Fruit fly (Drosophila melanogaster) whole organism, wandering third instar larva: Measurements from ENCODE around the gene CG13862.

Experiments used
- Abd-B ChIP-seq: fragments of >200 bp; optimal IDR thresholded peaks from 2 replicates; lab custom pipeline; 2017; ENCODE audit warnings: missing biosample characterization, missing genetic modification characterization
- dl ChIP-seq, 2 experiments: fragments of 175-275, 200-275 bp in 1 of 2; fragments of 200-275 bp in 1 of 2; sonication (Bioruptor generic); optimal IDR thresholded peaks; lab custom pipeline; 2018; ENCODE audit warnings: mild to moderate bottlenecking in 2 of 2, missing biosample characterization in 2 of 2, missing genetic modification characterization in 2 of 2, moderate library complexity in 2 of 2; ENCODE audit not compliant: partially characterized antibody in 2 of 2, insufficient read depth in 1 of 2
- h ChIP-seq: fragments of 200-800 bp; sonication (Bioruptor generic); optimal IDR thresholded peaks from 3 replicates; lab custom pipeline; 2016; ENCODE audit warnings: missing biosample characterization, mild to moderate bottlenecking, missing genetic modification characterization

dm6 chr3R:22342708-22343107, 10.9 kb downstream of the CG13862 start:
- TF ChIP-seq Abd-B (GFP tag; lab: Kevin White, UChicago): no peak
- TF ChIP-seq dl (GFP tag; optimal IDR thresholded peaks at IDR 0.05; lab: Kevin White, UChicago; ENCODE audit: insufficient read depth in 1 of 2, partially characterized antibody in 2 of 2): no peak
- no peak for TF ChIP-seq h (GFP tag; lab: Kevin White, UChicago)
